Worm (Caenorhabditis elegans) whole organism, late embryonic: ENCODE measurements around the gene col-123.

ENCODE experiments used
- C08G9.2 ChIP-seq: sonication (generic microtip); optimal IDR thresholded peaks from 2 replicates; lab custom pipeline; 2016; ENCODE audit warnings: mild to moderate bottlenecking, missing genetic modification characterization, moderate library complexity, missing compliant biosample characterization
- elt-4 ChIP-seq: sonication (generic microtip); optimal IDR thresholded peaks from 2 replicates; lab custom pipeline; 2016; ENCODE audit warnings: missing genetic modification characterization, missing compliant biosample characterization
- fkh-10 ChIP-seq: fragments of 150-350 bp; optimal IDR thresholded peaks from 2 replicates; lab custom pipeline; 2014; ENCODE audit warnings: missing biosample characterization, missing genetic modification reagents, missing genetic modification characterization
- hlh-8 ChIP-seq: sonication (generic microtip); optimal IDR thresholded peaks from 2 replicates; lab custom pipeline; 2016; ENCODE audit warnings: missing genotype, missing genetic modification characterization, missing compliant biosample characterization
- lin-11 ChIP-seq: fragments of 200-800 bp; sonication (Bioruptor generic); optimal IDR thresholded peaks from 2 replicates; lab custom pipeline; 2018; ENCODE audit warnings: mild to moderate bottlenecking, missing genetic modification characterization, missing compliant biosample characterization
- nfya-1 ChIP-seq: sonication (generic microtip); optimal IDR thresholded peaks from 2 replicates; lab custom pipeline; 2017; ENCODE audit warnings: missing genetic modification characterization, mild to moderate bottlenecking, missing compliant biosample characterization, antibody characterized with exemption, moderate library complexity
- pha-4 ChIP-seq: fragments of 150-350 bp; optimal IDR thresholded peaks from 2 replicates; lab custom pipeline; 2018; ENCODE audit warnings: missing biosample characterization, missing genetic modification reagents, missing genetic modification characterization
- pqm-1 ChIP-seq: sonication (generic microtip); optimal IDR thresholded peaks from 2 replicates; lab custom pipeline; 2016; ENCODE audit warnings: missing genetic modification characterization, missing compliant biosample characterization
- rnt-1 ChIP-seq: sonication (generic microtip); optimal IDR thresholded peaks from 2 replicates; lab custom pipeline; 2016; ENCODE audit warnings: missing genetic modification characterization, missing compliant biosample characterization

- no peak for TF ChIP-seq fkh-10 (GFP tag; lab: Kevin White, UChicago)
- TF ChIP-seq nfya-1 (tag; lab: Kevin White, UChicago): no peak
- TF ChIP-seq pqm-1: no peak
- no peak for TF ChIP-seq lin-11 (tag; lab: Kevin White, UChicago)
- TF ChIP-seq rnt-1 (tag; lab: Kevin White, UChicago): no peak
- TF ChIP-seq C08G9.2 (tag; lab: Kevin White, UChicago): no peak
- no peak for TF ChIP-seq hlh-8 (tag; lab: Kevin White, UChicago)
- no peak for TF ChIP-seq pha-4
- TF ChIP-seq elt-4 (tag; lab: Kevin White, UChicago): no peak
Measured at ce11 chrIV:9802711-9803110, 19.0 kb upstream of the col-123 start, which contains the start of gene fat-3.
